Worm (Caenorhabditis elegans): ENCODE measurements around the gene ins-6.

DNA sequence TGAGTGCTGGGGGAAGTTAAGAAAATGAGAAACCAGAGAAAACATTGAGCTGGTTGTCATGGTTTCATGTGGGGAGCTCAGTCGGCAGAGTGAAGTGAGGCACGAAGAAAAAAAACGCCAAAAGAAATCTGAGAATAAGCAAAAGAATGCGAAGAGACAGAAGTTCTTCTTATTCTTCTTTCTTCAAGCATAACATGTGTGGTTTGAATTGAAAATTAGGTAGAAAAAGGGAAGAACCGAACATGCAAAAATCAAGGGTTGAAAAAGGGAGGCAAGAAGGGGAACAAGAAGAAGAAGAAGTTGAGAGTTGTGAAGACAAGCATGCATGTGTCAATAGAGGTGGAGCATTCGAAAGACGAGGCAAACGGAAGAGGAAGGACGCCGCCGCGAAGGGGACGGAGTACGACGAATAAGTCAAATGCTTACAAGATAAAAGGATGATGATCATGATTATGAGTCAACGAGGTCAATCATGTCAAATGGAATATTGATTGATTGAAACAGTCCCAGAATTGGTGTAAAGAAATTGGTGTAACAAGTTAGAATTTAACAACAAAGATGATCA lies 42.4 kb upstream of the ins-6 start:
- TF ChIP-seq bed-1 (GFP tag; IDR thresholded peaks at IDR 0.05), result no peak
- no peak for TF ChIP-seq zim-3 (tag; optimal IDR thresholded peaks at IDR 0.05)
- no peak for TF ChIP-seq efl-1 (GFP tag; optimal IDR thresholded peaks at IDR 0.05)
- TF ChIP-seq T26A5.8 (tag; optimal IDR thresholded peaks at IDR 0.05), result no peak
- no peak for TF ChIP-seq ama-1 (optimal IDR thresholded peaks at IDR 0.05)
- TF ChIP-seq ama-1 (GFP tag; optimal IDR thresholded peaks at IDR 0.05), result no peak
- TF ChIP-seq chd-7 (tag; optimal IDR thresholded peaks at IDR 0.05), result no peak
- no peak for TF ChIP-seq Y56A3A.18 (GFP tag; IDR thresholded peaks at IDR 0.05)
- no peak for TF ChIP-seq pbrm-1 (GFP tag; IDR thresholded peaks at IDR 0.05)
- TF ChIP-seq unc-130 (GFP tag; optimal IDR thresholded peaks at IDR 0.05), result no peak
- TF ChIP-seq hlh-12 (tag; optimal IDR thresholded peaks at IDR 0.05), result no peak
- no peak for TF ChIP-seq athp-1 (tag; optimal IDR thresholded peaks at IDR 0.05)
